Worm (Caenorhabditis elegans): Measurements from ENCODE around the gene Y116F11B.8.

DNA sequence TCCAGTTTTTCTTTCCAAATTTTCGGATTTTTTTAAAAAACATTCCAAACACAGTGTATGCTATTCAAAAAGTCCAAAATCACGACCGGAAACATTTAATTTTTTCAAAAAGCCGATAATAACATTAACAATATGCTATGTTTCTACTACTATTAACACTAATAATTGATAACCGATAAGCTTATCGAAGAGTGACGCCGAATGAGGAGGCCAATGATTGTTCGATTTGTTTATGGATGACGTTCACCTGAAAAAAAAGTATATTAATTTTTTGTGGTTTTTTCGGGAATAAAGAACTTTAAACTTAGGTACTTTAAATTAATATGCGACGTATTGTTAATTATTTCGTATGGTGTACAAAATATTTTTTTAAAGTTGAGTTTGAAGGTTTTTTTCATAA, 40.5 kb downstream of the Y116F11B.8 start:
- TF ChIP-seq unc-62 (GFP tag; optimal IDR thresholded peaks at IDR 0.05), result no peak
- TF ChIP-seq ceh-79 (tag; optimal IDR thresholded peaks at IDR 0.05), result no peak
- no peak for TF ChIP-seq Y56A3A.18 (GFP tag; IDR thresholded peaks at IDR 0.05)
- no peak for TF ChIP-seq lir-1 (GFP tag; conservative IDR thresholded peaks at IDR 0.05)
- TF ChIP-seq aptf-3 (GFP tag; IDR thresholded peaks at IDR 0.05), result no peak
- TF ChIP-seq snpc-4 (GFP tag; optimal IDR thresholded peaks at IDR 0.05), result no peak
- no peak for TF ChIP-seq snpc-4 (tag; optimal IDR thresholded peaks at IDR 0.05)
- TF ChIP-seq attf-6 (GFP tag; IDR thresholded peaks at IDR 0.05), result no peak
- no peak for TF ChIP-seq F39B2.1 (GFP tag; IDR thresholded peaks at IDR 0.05)
- TF ChIP-seq mes-4 (tag; optimal IDR thresholded peaks at IDR 0.05), result no peak
- TF ChIP-seq mcd-1 (GFP tag; IDR thresholded peaks at IDR 0.05), result no peak
